Worm (Caenorhabditis elegans): ENCODE data around the gene fbxa-14.

DNA sequence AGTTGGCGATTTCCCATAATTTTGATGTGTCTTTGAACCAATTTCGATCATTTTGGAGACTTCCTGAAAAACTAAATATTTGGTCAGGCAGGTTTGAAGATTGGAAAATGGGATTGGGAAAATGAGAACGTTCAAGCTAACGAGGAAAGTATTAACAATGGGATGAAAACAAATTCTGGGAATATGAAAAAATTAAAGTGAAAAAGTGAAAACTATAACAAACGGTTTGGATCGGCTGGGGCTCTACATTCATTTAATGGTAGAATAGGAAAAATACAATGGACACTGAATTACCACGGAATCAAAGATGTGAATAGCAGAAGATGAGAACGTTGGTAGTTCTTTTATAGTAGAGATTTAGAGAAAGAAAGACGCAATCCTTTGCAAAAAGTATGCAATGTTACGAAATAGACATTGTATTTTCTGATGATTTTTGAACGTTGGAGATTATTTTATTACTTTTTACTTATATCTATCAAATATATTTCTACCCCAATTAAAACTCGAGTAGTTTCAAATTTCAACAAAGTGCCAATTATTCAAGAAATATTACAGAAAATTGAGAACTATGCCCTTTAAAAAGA is 35.8 kb downstream of the fbxa-14 start, which contains the start of gene fbxa-50:
- TF ChIP-seq pqm-1 (tag; optimal IDR thresholded peaks at IDR 0.05): no peak
- TF ChIP-seq unc-55 (GFP tag; optimal IDR thresholded peaks at IDR 0.05): no peak
- TF ChIP-seq lin-11 (tag; optimal IDR thresholded peaks at IDR 0.05): no peak
- TF ChIP-seq hlh-13 (GFP tag; optimal IDR thresholded peaks at IDR 0.05): no peak
- no peak for TF ChIP-seq pha-4 (tag; optimal IDR thresholded peaks at IDR 0.05)
- no peak for TF ChIP-seq sox-2 (GFP tag; IDR thresholded peaks at IDR 0.05)
- TF ChIP-seq rnt-1 (tag; optimal IDR thresholded peaks at IDR 0.05): no peak
- no peak for TF ChIP-seq ama-1 (optimal IDR thresholded peaks at IDR 0.05)
- TF ChIP-seq fkh-10 (GFP tag; optimal IDR thresholded peaks at IDR 0.05): no peak
- no peak for TF ChIP-seq ceh-19 (GFP tag; optimal IDR thresholded peaks at IDR 0.05)
- no peak for TF ChIP-seq pros-1 (tag; optimal IDR thresholded peaks at IDR 0.05)
- TF ChIP-seq gmeb-2 (tag; optimal IDR thresholded peaks at IDR 0.05): no peak
- TF ChIP-seq ceh-24 (tag; optimal IDR thresholded peaks at IDR 0.05): no peak
- TF ChIP-seq madf-2 (tag; optimal IDR thresholded peaks at IDR 0.05): no peak

Data from whole organism, late embryonic.